Worm (Caenorhabditis elegans) whole organism, young adult: ENCODE results near the gene elf-1.

ENCODE experiments used
- B0261.1 ChIP-seq: sonication (generic microtip); optimal IDR thresholded peaks from 2 replicates; lab custom pipeline; 2016; ENCODE audit warnings: mild to moderate bottlenecking, missing genetic modification characterization, moderate library complexity, missing compliant biosample characterization
- C17E4.6 ChIP-seq: fragments of 200-800 bp; sonication (Bioruptor generic); IDR thresholded peaks from 2 replicates; pipeline ENCODE4 v1.3.6; 2022; ENCODE audit warnings: missing genetic modification reagents, missing genetic modification characterization, missing compliant biosample characterization
- D2030.7 ChIP-seq: fragments of 200-800 bp; sonication (Bioruptor generic); IDR thresholded peaks from 2 replicates; pipeline ENCODE4 v1.3.6; 2022; ENCODE audit warnings: missing genetic modification reagents, missing genetic modification characterization, missing compliant biosample characterization
- F22D6.2 ChIP-seq: sonication (generic microtip); optimal IDR thresholded peaks from 2 replicates; lab custom pipeline; 2016; ENCODE audit warnings: mild to moderate bottlenecking, missing genetic modification characterization, missing compliant biosample characterization
- F23B12.7 ChIP-seq: sonication (generic microtip); optimal IDR thresholded peaks from 2 replicates; lab custom pipeline; 2017; ENCODE audit warnings: missing genetic modification characterization, mild to moderate bottlenecking, missing compliant biosample characterization, antibody characterized with exemption, moderate library complexity; ENCODE audit not compliant: insufficient read depth
- F49E8.2 ChIP-seq: sonication (generic microtip); optimal IDR thresholded peaks from 3 replicates; lab custom pipeline; 2017; ENCODE audit warnings: missing genetic modification characterization, mild to moderate bottlenecking, missing compliant biosample characterization, antibody characterized with exemption, moderate library complexity; ENCODE audit not compliant: insufficient read depth
- F52B5.7 ChIP-seq: sonication (generic microtip); optimal IDR thresholded peaks from 2 replicates; lab custom pipeline; 2016; ENCODE audit warnings: mild to moderate bottlenecking, missing genetic modification characterization, missing compliant biosample characterization
- F57A8.1 ChIP-seq: fragments of 200-800 bp; sonication (Bioruptor generic); optimal IDR thresholded peaks from 2 replicates; lab custom pipeline; 2018; ENCODE audit warnings: mild to moderate bottlenecking, missing genetic modification characterization, moderate library complexity, missing compliant biosample characterization
- K11D2.4 ChIP-seq: fragments of 200-800 bp; sonication (Bioruptor generic); IDR thresholded peaks from 2 replicates; pipeline ENCODE4 v1.3.6; 2022; ENCODE audit warnings: missing genetic modification reagents, missing genetic modification characterization, missing compliant biosample characterization
- T26A5.8 ChIP-seq: sonication (generic microtip); optimal IDR thresholded peaks from 2 replicates; lab custom pipeline; 2016; ENCODE audit warnings: missing genetic modification characterization, missing compliant biosample characterization
- Y53F4B.3 ChIP-seq: fragments of 200-800 bp; sonication (Bioruptor generic); IDR thresholded peaks from 2 replicates; pipeline ENCODE4 v1.3.6; 2022; ENCODE audit warnings: missing genetic modification reagents, missing genetic modification characterization, missing compliant biosample characterization
- Y79H2A.3 ChIP-seq: fragments of 200-800 bp; sonication (Bioruptor generic); conservative IDR thresholded peaks from 2 replicates; pipeline ENCODE4 v1.3.6; 2022; ENCODE audit warnings: missing genetic modification reagents, missing genetic modification characterization, missing compliant biosample characterization
- aptf-3 ChIP-seq: fragments of 200-800 bp; sonication (Bioruptor generic); IDR thresholded peaks from 2 replicates; pipeline ENCODE4 v1.3.6; 2022; ENCODE audit warnings: missing genetic modification characterization, missing compliant biosample characterization
- atf-7 ChIP-seq: sonication (generic microtip); optimal IDR thresholded peaks from 2 replicates; lab custom pipeline; 2017; ENCODE audit warnings: mild to moderate bottlenecking, missing genetic modification characterization, missing compliant biosample characterization
- athp-1 ChIP-seq: sonication (generic microtip); optimal IDR thresholded peaks from 2 replicates; lab custom pipeline; 2017; ENCODE audit warnings: mild to moderate bottlenecking, missing genetic modification characterization, missing compliant biosample characterization
- cebp-2 ChIP-seq: fragments of 200-800 bp; sonication (Bioruptor generic); IDR thresholded peaks from 2 replicates; pipeline ENCODE4 v1.3.6; 2022; ENCODE audit warnings: missing genetic modification characterization, missing compliant biosample characterization
- ceh-27 ChIP-seq: fragments of 200-800 bp; sonication (Bioruptor generic); optimal IDR thresholded peaks from 2 replicates; lab custom pipeline; 2018; ENCODE audit warnings: mild to moderate bottlenecking, missing genetic modification characterization, moderate library complexity, missing compliant biosample characterization
- chd-7 ChIP-seq: sonication (generic microtip); optimal IDR thresholded peaks from 2 replicates; lab custom pipeline; 2016; ENCODE audit warnings: mild to moderate bottlenecking, missing genetic modification characterization, moderate library complexity, missing compliant biosample characterization
- dox-1 ChIP-seq: fragments of 200-800 bp; sonication (Bioruptor generic); IDR thresholded peaks from 2 replicates; pipeline ENCODE4 v1.3.6; 2022; ENCODE audit warnings: missing genetic modification reagents, missing genetic modification characterization, missing compliant biosample characterization
- egl-44 ChIP-seq: fragments of 200-800 bp; sonication (Bioruptor generic); IDR thresholded peaks from 2 replicates; pipeline ENCODE4 v1.3.6; 2022; ENCODE audit warnings: missing genetic modification reagents, missing genetic modification characterization, missing compliant biosample characterization
- egrh-3 ChIP-seq: fragments of 200-800 bp; sonication (Bioruptor generic); IDR thresholded peaks from 2 replicates; pipeline ENCODE4 v1.3.6; 2022; ENCODE audit warnings: missing genetic modification reagents, missing genetic modification characterization, missing compliant biosample characterization
- ekl-4 ChIP-seq: fragments of 200-800 bp; sonication (Bioruptor generic); IDR thresholded peaks from 2 replicates; pipeline ENCODE4 v1.3.6; 2022; ENCODE audit warnings: missing genetic modification reagents, missing genetic modification characterization, missing compliant biosample characterization
- him-1 ChIP-seq: sonication (generic microtip); optimal IDR thresholded peaks from 2 replicates; lab custom pipeline; 2016; ENCODE audit warnings: missing genotype, missing genetic modification reagents, missing genetic modification characterization, missing compliant biosample characterization
- hlh-26 ChIP-seq: fragments of 200-800 bp; sonication (Bioruptor generic); conservative IDR thresholded peaks from 2 replicates; pipeline ENCODE4 v1.3.6; 2022; ENCODE audit warnings: missing genetic modification reagents, missing genetic modification characterization, missing compliant biosample characterization
- hmg-1.2 ChIP-seq: fragments of 200-800 bp; sonication (Bioruptor generic); IDR thresholded peaks from 2 replicates; pipeline ENCODE4 v1.3.6; 2022; ENCODE audit warnings: missing genetic modification reagents, missing genetic modification characterization, missing compliant biosample characterization
- hmg-20 ChIP-seq: fragments of 200-800 bp; sonication (Bioruptor generic); IDR thresholded peaks from 2 replicates; pipeline ENCODE4 v1.3.6; 2022; ENCODE audit warnings: missing genetic modification reagents, missing genetic modification characterization, missing compliant biosample characterization
- lin-35 ChIP-seq, 3 experiments: fragments of 150-350 bp in 2 of 3; sonication (generic microtip) in 1 of 3; optimal IDR thresholded peaks; 2 replicates each; lab custom pipeline; 2014 to 2018; ENCODE audit warnings: missing biosample characterization in 3 of 3, missing genetic modification characterization in 3 of 3, missing genetic modification reagents in 3 of 3
- lin-40 ChIP-seq: sonication (generic microtip); optimal IDR thresholded peaks from 2 replicates; lab custom pipeline; 2016; ENCODE audit warnings: missing genetic modification characterization, mild to moderate bottlenecking, missing compliant biosample characterization, missing genotype, missing genetic modification reagents
- lsl-1 ChIP-seq: fragments of 200-800 bp; sonication (Bioruptor generic); optimal IDR thresholded peaks from 2 replicates; lab custom pipeline; 2018; ENCODE audit warnings: mild to moderate bottlenecking, missing genetic modification characterization, moderate library complexity, missing compliant biosample characterization
- madf-10 ChIP-seq: sonication (generic microtip); optimal IDR thresholded peaks from 2 replicates; lab custom pipeline; 2016; ENCODE audit warnings: mild to moderate bottlenecking, missing genetic modification characterization, missing compliant biosample characterization
- madf-6 ChIP-seq: fragments of 200-800 bp; sonication (Bioruptor generic); IDR thresholded peaks from 2 replicates; pipeline ENCODE4 v1.3.6; 2022; ENCODE audit warnings: missing genetic modification reagents, missing genetic modification characterization, missing compliant biosample characterization
- mel-28 ChIP-seq: sonication (generic microtip); optimal IDR thresholded peaks from 2 replicates; lab custom pipeline; 2016; ENCODE audit warnings: borderline replicate concordance, mild to moderate bottlenecking, missing genetic modification characterization, missing compliant biosample characterization
- mes-4 ChIP-seq: sonication (generic microtip); optimal IDR thresholded peaks from 2 replicates; lab custom pipeline; 2016; ENCODE audit warnings: missing genotype, missing genetic modification characterization, missing compliant biosample characterization
- nfya-1 ChIP-seq: sonication (generic microtip); optimal IDR thresholded peaks from 2 replicates; lab custom pipeline; 2017; ENCODE audit warnings: antibody characterized with exemption, missing compliant biosample characterization, missing genetic modification characterization, borderline replicate concordance; ENCODE audit not compliant: insufficient read depth
- nfya-2 ChIP-seq: fragments of 200-800 bp; sonication (Bioruptor generic); IDR thresholded peaks from 2 replicates; pipeline ENCODE4 v1.3.6; 2022; ENCODE audit warnings: missing genetic modification reagents, missing genetic modification characterization, missing compliant biosample characterization
- nfyb-1 ChIP-seq: fragments of 200-800 bp; sonication (Bioruptor generic); IDR thresholded peaks from 2 replicates; pipeline ENCODE4 v1.3.6; 2022; ENCODE audit warnings: missing genetic modification reagents, missing genetic modification characterization, missing compliant biosample characterization
- nhr-80 ChIP-seq: sonication (generic microtip); optimal IDR thresholded peaks from 2 replicates; lab custom pipeline; 2016; ENCODE audit warnings: missing genetic modification characterization, missing compliant biosample characterization
- pha-4 ChIP-seq: fragments of 150-350 bp; sonication (generic microtip); optimal IDR thresholded peaks from 2 replicates; lab custom pipeline; 2014; ENCODE audit warnings: missing biosample characterization, missing genetic modification reagents, missing genetic modification characterization
- repo-1 ChIP-seq: sonication (generic microtip); optimal IDR thresholded peaks from 2 replicates; lab custom pipeline; 2017; ENCODE audit warnings: mild to moderate bottlenecking, missing genetic modification characterization, missing compliant biosample characterization
- sdz-38 ChIP-seq: sonication (generic microtip); optimal IDR thresholded peaks from 2 replicates; lab custom pipeline; 2016; ENCODE audit warnings: missing genotype, missing genetic modification characterization, missing compliant biosample characterization
- snpc-1.1 ChIP-seq: sonication (generic microtip); optimal IDR thresholded peaks from 2 replicates; lab custom pipeline; 2017; ENCODE audit warnings: missing genetic modification characterization, mild to moderate bottlenecking, missing compliant biosample characterization, antibody characterized with exemption, moderate library complexity, missing genotype, missing genetic modification reagents; ENCODE audit not compliant: insufficient read depth
- snpc-1.3 ChIP-seq: sonication (generic microtip); optimal IDR thresholded peaks from 2 replicates; lab custom pipeline; 2017; ENCODE audit warnings: missing genetic modification characterization, mild to moderate bottlenecking, missing compliant biosample characterization, antibody characterized with exemption, moderate library complexity, missing genotype, missing genetic modification reagents; ENCODE audit not compliant: insufficient read depth
- tbx-9 ChIP-seq: sonication (generic microtip); optimal IDR thresholded peaks from 2 replicates; lab custom pipeline; 2016; ENCODE audit warnings: borderline replicate concordance, missing genetic modification characterization, inconsistent platforms, missing compliant biosample characterization
- tlf-1 ChIP-seq: fragments of 200-800 bp; sonication (Bioruptor generic); optimal IDR thresholded peaks from 2 replicates; lab custom pipeline; 2018; ENCODE audit warnings: mild to moderate bottlenecking, missing genetic modification characterization, missing compliant biosample characterization
- unc-62 ChIP-seq: fragments of 150-350 bp; optimal IDR thresholded peaks from 2 replicates; lab custom pipeline; 2014; ENCODE audit warnings: missing biosample characterization, missing genetic modification reagents, missing genetic modification characterization
- zim-3 ChIP-seq: sonication (generic microtip); optimal IDR thresholded peaks from 2 replicates; lab custom pipeline; 2017; ENCODE audit warnings: mild to moderate bottlenecking, missing genetic modification characterization, moderate library complexity, missing compliant biosample characterization

elf-1 gene

DNA sequence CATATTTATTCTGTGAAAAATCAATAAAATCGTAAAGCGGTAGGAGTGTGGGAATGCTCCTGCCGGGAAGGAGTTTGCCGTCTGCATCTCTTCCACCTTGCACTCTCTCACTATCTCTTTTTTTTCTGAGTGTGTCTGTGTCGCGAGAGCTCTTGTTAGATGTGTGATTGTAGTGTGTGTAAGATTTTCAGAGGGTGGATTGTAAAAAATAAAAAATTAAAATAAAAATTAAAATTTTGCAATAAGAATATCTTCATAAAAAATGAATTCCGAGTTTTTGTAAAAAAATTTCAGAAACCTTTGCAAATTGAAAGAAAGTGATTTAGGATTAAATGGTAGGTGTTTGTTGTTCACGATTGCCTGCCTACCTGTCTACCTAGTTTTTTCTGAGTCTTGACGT lies 7.4 kb downstream of the elf-1 start, which contains the start of gene sel-15:
sel-15 (minus strand) TSS at position 101 of the 400 bp plus-strand sequence.
- TF ChIP-seq ekl-4 (GFP tag; lab: Robert Waterston, UW) (no peak), hmg-1.2 (peak; percentile 58; the same call in 1 of the 2 replicates)

- TF ChIP-seq ceh-27 (GFP tag; lab: Kevin White, UChicago) (peak; percentile 20), mel-28 (no peak), F49E8.2 (tag; lab: Kevin White, UChicago) (peak; percentile 62), snpc-1.3 (tag; lab: Kevin White, UChicago) (peak; percentile 30), F22D6.2 (no peak), cebp-2 (no peak), him-1 (tag; lab: Kevin White, UChicago) (peak; percentile 83), egl-44 (GFP tag; lab: Robert Waterston, UW) (peak; percentile 84), zim-3 (tag; lab: Kevin White, UChicago) (peak; percentile 17), K11D2.4 (GFP tag; lab: Robert Waterston, UW) (no peak), tbx-9 (tag; lab: Kevin White, UChicago) (no peak), mes-4 (tag; lab: Kevin White, UChicago) (peak; percentile 67), dox-1 (GFP tag; lab: Robert Waterston, UW) (peak; percentile 66), Y79H2A.3 (GFP tag; lab: Robert Waterston, UW) (0 out of 2 replicates have a peak, but pooled peaks have one; percentile 47), nfya-2 (no peak), madf-6 (GFP tag; lab: Robert Waterston, UW) (peak; percentile 60), unc-62 (GFP tag; lab: Kevin White, UChicago) (no peak), hlh-26 (GFP tag; lab: Robert Waterston, UW) (no peak), lsl-1 (GFP tag; lab: Kevin White, UChicago) (peak; percentile 45), nfya-1 (tag; lab: Kevin White, UChicago) (no peak), chd-7 (tag; lab: Kevin White, UChicago) (peak; percentile 71), T26A5.8 (peak; percentile 13), lin-40 (no peak), F57A8.1 (peak; percentile 21), egrh-3 (GFP tag; lab: Robert Waterston, UW) (no peak), Y53F4B.3 (GFP tag; lab: Robert Waterston, UW) (no peak), nhr-80 (tag; lab: Kevin White, UChicago) (peak; percentile 54), F23B12.7 (tag; lab: Kevin White, UChicago) (peak; percentile 2), atf-7 (no peak), madf-10 (peak; percentile 6), ekl-4 (GFP tag; lab: Robert Waterston, UW) (peak; percentile 56; the same call in 1 of the 2 replicates), pha-4 (tag; lab: Kevin White, UChicago) (no peak), D2030.7 (GFP tag; lab: Robert Waterston, UW) (peak; percentile 81), B0261.1 (tag; lab: Kevin White, UChicago) (peak; percentile 64), tlf-1 (GFP tag; lab: Kevin White, UChicago) (no peak), aptf-3 (no peak), sdz-38 (no peak), snpc-1.1 (no peak), lin-35 (GFP tag; optimal IDR thresholded peaks at IDR 0.05; lab: Kevin White, UChicago) (no peak), repo-1 (tag; lab: Kevin White, UChicago) (no peak), athp-1 (tag; lab: Kevin White, UChicago) (peak; percentile 56), hmg-20 (GFP tag; lab: Robert Waterston, UW) (no peak), nfyb-1 (GFP tag; lab: Robert Waterston, UW) (no peak), F52B5.7 (peak; percentile 37), C17E4.6 (no peak)
These were observed 9.8 kb downstream of the elf-1 start for ce11 chrIII:698814-699213.
